Fruit fly (Drosophila melanogaster) whole organism, adult: ENCODE measurements around the gene Abd-B.

Source experiments
- CG11617 ChIP-seq: fragments of 200-800 bp; sonication (Bioruptor generic); optimal IDR thresholded peaks from 2 replicates; lab custom pipeline; 2017; ENCODE audit warnings: mild to moderate bottlenecking, missing biosample characterization, missing genetic modification reagents, missing genetic modification characterization
- CG12768 ChIP-seq: fragments of 200-800 bp; sonication (Bioruptor generic); optimal IDR thresholded peaks from 2 replicates; lab custom pipeline; 2017; ENCODE audit warnings: missing biosample characterization, missing genetic modification characterization, mild to moderate bottlenecking, moderate library complexity, missing genetic modification reagents
- CG14711 ChIP-seq: fragments of 200-800 bp; sonication (Bioruptor generic); optimal IDR thresholded peaks from 2 replicates; lab custom pipeline; 2018; ENCODE audit warnings: missing biosample characterization, mild to moderate bottlenecking, missing genetic modification characterization, moderate library complexity
- CG1620 ChIP-seq: fragments of 200-800 bp; sonication (Bioruptor generic); optimal IDR thresholded peaks from 2 replicates; lab custom pipeline; 2016; ENCODE audit warnings: missing biosample characterization, missing genetic modification characterization
- CG33017 ChIP-seq: fragments of 200-800 bp; sonication (Bioruptor generic); optimal IDR thresholded peaks from 2 replicates; lab custom pipeline; 2018; ENCODE audit warnings: missing biosample characterization, mild to moderate bottlenecking, missing genetic modification characterization, moderate library complexity
- CG7045 ChIP-seq: fragments of 200-800 bp; sonication (Bioruptor generic); optimal IDR thresholded peaks from 2 replicates; lab custom pipeline; 2017; ENCODE audit warnings: missing biosample characterization, mild to moderate bottlenecking, missing genetic modification characterization
- CG7101 ChIP-seq: fragments of 200-800 bp; sonication (Bioruptor generic); optimal IDR thresholded peaks from 2 replicates; lab custom pipeline; 2018; ENCODE audit warnings: missing biosample characterization, mild to moderate bottlenecking, missing genetic modification characterization, moderate library complexity
- Clk ChIP-seq: fragments of 200-800 bp; sonication (Bioruptor generic); optimal IDR thresholded peaks from 2 replicates; lab custom pipeline; 2017; ENCODE audit warnings: missing biosample characterization, missing genetic modification characterization
- Crg-1 ChIP-seq: fragments of 200-800 bp; sonication (Bioruptor generic); optimal IDR thresholded peaks from 2 replicates; lab custom pipeline; 2016; ENCODE audit warnings: missing biosample characterization, missing genetic modification characterization
- Hr96 ChIP-seq: fragments of 200-800 bp; sonication (Bioruptor generic); optimal IDR thresholded peaks from 2 replicates; lab custom pipeline; 2016; ENCODE audit warnings: missing biosample characterization, missing genetic modification characterization
- Mnt ChIP-seq: fragments of 200-800 bp; sonication (Bioruptor generic); optimal IDR thresholded peaks from 2 replicates; lab custom pipeline; 2016; ENCODE audit warnings: missing biosample characterization, mild to moderate bottlenecking, missing genetic modification characterization
- bab1 ChIP-seq: fragments of 200-800 bp; sonication (Bioruptor generic); optimal IDR thresholded peaks from 3 replicates; lab custom pipeline; 2019; ENCODE audit warnings: missing biosample characterization, mild to moderate bottlenecking, missing genetic modification characterization, moderate library complexity
- cic ChIP-seq: fragments of 200-800 bp; sonication (Bioruptor generic); optimal IDR thresholded peaks from 2 replicates; lab custom pipeline; 2017; ENCODE audit warnings: missing biosample characterization, mild to moderate bottlenecking, missing genetic modification characterization, moderate library complexity
- cnc ChIP-seq, 2 experiments: fragments of >200 bp; optimal IDR thresholded peaks; 2 replicates each; lab custom pipeline; 2017
- kay ChIP-seq: fragments of 200-800 bp; sonication (Bioruptor generic); peaks from one replicate; lab custom pipeline; 2016; ENCODE audit warnings: missing biosample characterization, missing genetic modification characterization, borderline replicate concordance
- ovo ChIP-seq: fragments of 200-800 bp; sonication (Bioruptor generic); optimal IDR thresholded peaks from 2 replicates; lab custom pipeline; 2016; ENCODE audit warnings: missing biosample characterization, missing genetic modification characterization
- pad ChIP-seq: fragments of 200-800 bp; sonication (Bioruptor generic); optimal IDR thresholded peaks from 3 replicates; lab custom pipeline; 2017; ENCODE audit warnings: missing biosample characterization, missing genetic modification characterization, mild to moderate bottlenecking, moderate library complexity, missing genetic modification reagents
- tj ChIP-seq: fragments of 200-800 bp; sonication (Bioruptor generic); optimal IDR thresholded peaks from 3 replicates; lab custom pipeline; 2017; ENCODE audit warnings: missing biosample characterization, mild to moderate bottlenecking, missing genetic modification characterization, moderate library complexity
- toe ChIP-seq: fragments of 200-800 bp; sonication (Bioruptor generic); optimal IDR thresholded peaks from 2 replicates; lab custom pipeline; 2016; ENCODE audit warnings: missing biosample characterization, missing genetic modification characterization

The Abd-B gene

DNA sequence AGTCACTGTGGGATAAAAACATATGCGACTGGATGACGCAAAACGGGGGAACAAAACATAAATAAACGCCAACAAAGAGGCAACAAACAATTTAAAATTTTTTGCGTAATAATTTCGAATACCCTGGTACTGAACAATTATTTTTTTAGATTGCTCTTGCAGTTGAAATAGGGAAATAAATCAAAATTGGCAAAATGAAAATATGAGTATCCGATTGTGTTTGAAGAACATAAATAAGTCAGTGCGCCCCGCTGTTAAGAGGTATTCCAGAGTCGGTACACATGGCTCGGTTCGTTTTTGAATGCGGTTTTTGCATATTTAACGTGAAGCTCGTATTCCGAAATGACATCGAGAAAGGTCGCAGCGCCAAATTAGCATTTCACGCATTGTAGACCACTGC is 13.5 kb upstream of the Abd-B start:
- TF ChIP-seq CG7101: no peak
- TF ChIP-seq CG7045 (GFP tag; lab: Kevin White, UChicago): no peak
- no peak for TF ChIP-seq CG33017 (tag; lab: Kevin White, UChicago)
- no peak for TF ChIP-seq cnc (optimal IDR thresholded peaks at IDR 0.05; lab: Kevin White, UChicago)
- peak; percentile 79 for TF ChIP-seq kay (GFP tag; lab: Kevin White, UChicago)

DNA sequence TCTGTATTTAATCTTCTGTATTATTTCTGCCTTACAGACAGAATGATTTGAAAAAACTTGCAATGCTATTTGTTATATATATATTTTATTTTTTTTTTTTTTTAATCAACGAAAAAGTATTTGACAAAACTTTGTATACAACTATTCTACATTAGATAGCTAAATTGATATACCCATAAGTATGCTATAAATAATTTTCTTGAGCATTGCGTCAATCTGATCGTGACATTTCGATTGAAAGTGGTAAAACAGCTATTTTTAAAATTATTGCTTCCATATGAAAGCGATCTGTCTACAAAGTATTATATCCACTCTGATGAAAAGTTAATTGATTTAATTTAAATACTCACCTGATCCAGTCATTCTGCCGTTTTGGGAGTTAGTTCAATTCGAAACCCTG is 12.2 kb upstream of the Abd-B start:
- TF ChIP-seq pad (GFP tag; lab: Kevin White, UChicago) (no peak), cnc (optimal IDR thresholded peaks at IDR 0.05; lab: Kevin White, UChicago) (no peak), tj (no peak), CG7045 (GFP tag; lab: Kevin White, UChicago) (no peak), kay (GFP tag; lab: Kevin White, UChicago) (no peak), Mnt (GFP tag; lab: Kevin White, UChicago) (no peak), CG1620 (GFP tag; lab: Kevin White, UChicago) (no peak), ovo (GFP tag; lab: Kevin White, UChicago) (no peak), Clk (no peak), CG14711 (tag; lab: Kevin White, UChicago) (no peak), CG12768 (GFP tag; lab: Kevin White, UChicago) (no peak)

DNA sequence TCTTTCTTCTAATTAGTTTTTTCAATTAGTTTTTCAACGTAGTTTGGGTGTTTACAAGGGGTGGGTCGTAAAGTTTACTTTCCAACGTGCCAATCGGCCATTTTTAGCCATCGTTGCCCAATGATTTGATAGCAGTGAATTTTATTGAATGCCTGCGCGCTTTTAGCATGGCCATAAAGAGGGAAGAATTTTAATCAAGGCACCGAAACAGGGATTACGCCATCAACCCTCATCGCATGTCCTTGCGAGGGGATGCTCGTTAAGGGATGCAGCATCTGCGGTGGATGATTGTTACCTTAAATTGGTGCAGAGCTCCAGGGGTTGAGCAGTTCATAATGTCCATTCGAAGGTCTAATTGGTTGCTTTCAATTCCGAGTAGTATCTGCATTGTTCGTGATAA is 11.0 kb upstream of the Abd-B start:
- no peak for TF ChIP-seq tj
- no peak for TF ChIP-seq CG11617 (GFP tag; lab: Kevin White, UChicago)
- no peak for TF ChIP-seq CG12768 (GFP tag; lab: Kevin White, UChicago)
- no peak for TF ChIP-seq CG7101
- no peak for TF ChIP-seq CG7045 (GFP tag; lab: Kevin White, UChicago)
- TF ChIP-seq CG33017 (tag; lab: Kevin White, UChicago): no peak
- no peak for TF ChIP-seq pad (GFP tag; lab: Kevin White, UChicago)
- TF ChIP-seq CG1620 (GFP tag; lab: Kevin White, UChicago): no peak
- TF ChIP-seq Clk: no peak
- TF ChIP-seq cic (GFP tag; lab: Kevin White, UChicago): no peak
- no peak for TF ChIP-seq Crg-1 (GFP tag; lab: Kevin White, UChicago)
- no peak for TF ChIP-seq Hr96
- TF ChIP-seq cnc (optimal IDR thresholded peaks at IDR 0.05; lab: Kevin White, UChicago): no peak
- no peak for TF ChIP-seq Mnt (GFP tag; lab: Kevin White, UChicago)
- TF ChIP-seq bab1 (GFP tag; lab: Kevin White, UChicago): no peak
- TF ChIP-seq ovo (GFP tag; lab: Kevin White, UChicago): no peak
- TF ChIP-seq toe (GFP tag; lab: Kevin White, UChicago): no peak
- TF ChIP-seq CG14711 (tag; lab: Kevin White, UChicago): no peak

DNA sequence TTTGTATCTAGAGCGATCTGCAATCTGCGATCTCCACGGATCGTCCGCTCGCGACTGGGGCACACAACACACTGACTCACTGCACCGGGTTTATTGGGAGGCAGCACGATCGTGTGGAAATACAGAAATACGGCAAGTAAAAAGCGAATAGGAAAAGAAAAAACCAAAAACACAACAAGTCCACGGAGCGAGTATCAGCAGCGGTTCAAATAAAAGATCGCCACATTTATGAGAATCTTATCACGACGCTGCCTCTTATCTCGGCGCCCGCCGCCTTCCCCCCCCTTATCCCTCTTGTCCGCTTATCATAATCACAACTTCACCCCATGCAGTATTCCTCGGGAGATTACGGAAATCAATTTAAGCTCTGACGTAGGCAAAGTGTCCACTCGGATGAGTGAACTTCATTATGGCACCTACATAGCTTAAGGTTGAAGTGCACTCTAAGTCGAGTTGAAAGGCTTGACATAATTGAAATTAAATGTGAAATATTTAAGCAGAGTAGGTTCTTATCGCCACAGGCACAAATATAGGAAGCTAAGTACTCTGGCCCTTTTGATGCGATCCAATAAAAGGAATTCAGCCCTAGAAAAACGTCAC is 10.2 kb upstream of the Abd-B start, which contains the start of gene AhcyL2:
AhcyL2 (minus strand) TSS at position 51 of the 600 bp plus-strand sequence.
- TF ChIP-seq cic (GFP tag; lab: Kevin White, UChicago): peak; percentile 74
- peak; percentile 78 for TF ChIP-seq kay (GFP tag; lab: Kevin White, UChicago)
- TF ChIP-seq CG33017 (tag; lab: Kevin White, UChicago): peak; percentile 23
- TF ChIP-seq CG7101: no peak
- TF ChIP-seq pad (GFP tag; lab: Kevin White, UChicago): no peak
- peak; percentile 12 for TF ChIP-seq CG12768 (GFP tag; lab: Kevin White, UChicago)

DNA sequence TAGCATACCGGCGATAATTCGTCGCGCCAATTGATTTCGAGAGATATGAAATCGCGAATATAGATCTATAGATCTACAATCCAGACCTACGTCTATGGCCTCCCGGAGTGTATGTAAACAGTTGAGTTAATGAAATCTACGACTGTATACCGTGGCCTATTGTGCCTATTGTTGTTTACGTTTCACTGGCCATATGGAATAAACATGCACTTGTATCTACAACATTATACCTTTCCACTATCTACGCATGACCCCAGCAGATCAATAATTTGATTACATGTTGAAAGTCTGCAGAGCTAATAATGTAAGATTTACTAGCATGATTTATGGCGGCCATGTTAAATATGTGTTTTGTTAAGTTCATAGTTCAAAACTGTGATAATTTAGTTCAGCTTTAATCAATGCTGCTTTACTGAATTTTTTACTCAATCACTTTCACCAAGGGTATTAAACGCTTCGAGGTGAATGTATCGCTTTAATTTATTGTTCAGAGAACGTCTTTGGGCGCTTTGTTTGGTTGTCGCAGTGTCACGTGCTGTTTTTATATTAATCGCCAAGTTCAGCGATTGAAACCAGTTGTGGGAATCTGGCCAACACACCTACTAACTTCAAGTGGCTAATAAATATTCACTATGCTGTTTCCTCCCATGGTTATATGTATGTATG is 9.1 kb upstream of the Abd-B start:
- TF ChIP-seq CG33017 (tag; lab: Kevin White, UChicago): no peak
- no peak for TF ChIP-seq tj
- peak; percentile 53 for TF ChIP-seq kay (GFP tag; lab: Kevin White, UChicago)
- TF ChIP-seq CG12768 (GFP tag; lab: Kevin White, UChicago): no peak
- no peak for TF ChIP-seq Clk
- TF ChIP-seq toe (GFP tag; lab: Kevin White, UChicago): no peak
- no peak for TF ChIP-seq cic (GFP tag; lab: Kevin White, UChicago)
- TF ChIP-seq CG14711 (tag; lab: Kevin White, UChicago): no peak
- no peak for TF ChIP-seq CG11617 (GFP tag; lab: Kevin White, UChicago)
- TF ChIP-seq CG7101: peak; percentile 2
- TF ChIP-seq bab1 (GFP tag; lab: Kevin White, UChicago): no peak

DNA sequence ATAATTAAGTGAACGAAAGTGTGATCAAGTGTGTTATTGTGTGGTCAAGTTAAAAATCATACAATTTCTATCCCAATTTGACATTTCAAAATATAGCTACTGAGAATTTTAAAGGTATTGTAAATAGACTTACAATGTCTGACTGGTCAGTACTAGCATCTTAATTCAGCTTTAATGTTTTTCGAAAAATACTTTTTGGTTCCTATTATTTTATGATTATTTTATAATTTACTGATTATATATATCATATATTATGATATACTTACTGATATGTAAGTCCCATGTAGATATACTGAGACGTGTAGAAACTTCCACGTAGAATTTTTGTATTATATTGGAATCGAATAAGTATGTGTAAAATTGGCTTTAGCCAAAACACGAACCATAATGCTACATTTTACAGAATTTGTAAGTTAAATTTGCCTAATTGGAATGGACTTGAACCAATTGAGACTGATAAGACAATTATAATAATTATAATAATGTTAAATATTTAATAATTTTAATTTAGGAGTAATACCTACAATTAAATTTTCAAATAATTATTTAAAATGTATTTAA is 5.8 kb upstream of the Abd-B start, which contains the start of gene Actn3:
Actn3 (minus strand) TSS at position 51 of the 561 bp plus-strand sequence.
- TF ChIP-seq CG14711 (tag; lab: Kevin White, UChicago): no peak
- no peak for TF ChIP-seq CG1620 (GFP tag; lab: Kevin White, UChicago)
- no peak for TF ChIP-seq toe (GFP tag; lab: Kevin White, UChicago)
- TF ChIP-seq ovo (GFP tag; lab: Kevin White, UChicago): no peak
- TF ChIP-seq Hr96: no peak
- no peak for TF ChIP-seq bab1 (GFP tag; lab: Kevin White, UChicago)
- TF ChIP-seq Mnt (GFP tag; lab: Kevin White, UChicago): no peak
- TF ChIP-seq CG12768 (GFP tag; lab: Kevin White, UChicago): no peak
- no peak for TF ChIP-seq Clk
- no peak for TF ChIP-seq kay (GFP tag; lab: Kevin White, UChicago)
- TF ChIP-seq CG7101: no peak
- TF ChIP-seq pad (GFP tag; lab: Kevin White, UChicago): no peak
- no peak for TF ChIP-seq cic (GFP tag; lab: Kevin White, UChicago)
- TF ChIP-seq CG7045 (GFP tag; lab: Kevin White, UChicago): no peak
- TF ChIP-seq CG11617 (GFP tag; lab: Kevin White, UChicago): no peak
- no peak for TF ChIP-seq tj
- no peak for TF ChIP-seq Crg-1 (GFP tag; lab: Kevin White, UChicago)
- no peak for TF ChIP-seq cnc (optimal IDR thresholded peaks at IDR 0.05; lab: Kevin White, UChicago)
- TF ChIP-seq CG33017 (tag; lab: Kevin White, UChicago): no peak
